Worm (Caenorhabditis elegans) whole organism, young adult: ENCODE results near the gene col-180.
A peak's percentile ranks its signal among the peaks of the same experiment; 100 is the strongest.

ENCODE experiments used
- B0261.1 ChIP-seq: sonication (generic microtip); optimal IDR thresholded peaks from 2 replicates; lab custom pipeline; 2016; ENCODE audit warnings: mild to moderate bottlenecking, missing genetic modification characterization, moderate library complexity, missing compliant biosample characterization
- C06A6.2 ChIP-seq: fragments of 200-800 bp; sonication (Bioruptor generic); conservative IDR thresholded peaks from 2 replicates; pipeline ENCODE4 v1.3.6; 2022; ENCODE audit warnings: missing genetic modification characterization, missing compliant biosample characterization
- C17E4.6 ChIP-seq: fragments of 200-800 bp; sonication (Bioruptor generic); IDR thresholded peaks from 2 replicates; pipeline ENCODE4 v1.3.6; 2022; ENCODE audit warnings: missing genetic modification reagents, missing genetic modification characterization, missing compliant biosample characterization
- F10E7.11 ChIP-seq: sonication (generic microtip); optimal IDR thresholded peaks from 2 replicates; lab custom pipeline; 2017; ENCODE audit warnings: mild to moderate bottlenecking, missing genetic modification characterization, moderate library complexity, missing compliant biosample characterization
- F37B4.10 ChIP-seq: fragments of 200-800 bp; sonication (Bioruptor generic); IDR thresholded peaks from 2 replicates; pipeline ENCODE4 v1.3.6; 2022; ENCODE audit warnings: missing genetic modification characterization, missing compliant biosample characterization
- F57C9.4 ChIP-seq: sonication (generic microtip); optimal IDR thresholded peaks from 2 replicates; lab custom pipeline; 2017; ENCODE audit warnings: mild to moderate bottlenecking, missing genetic modification characterization, missing compliant biosample characterization
- T07F8.4 ChIP-seq: sonication (generic microtip); optimal IDR thresholded peaks from 2 replicates; lab custom pipeline; 2016; ENCODE audit warnings: mild to moderate bottlenecking, missing genetic modification characterization, moderate library complexity, missing compliant biosample characterization
- T26A5.8 ChIP-seq: sonication (generic microtip); optimal IDR thresholded peaks from 2 replicates; lab custom pipeline; 2016; ENCODE audit warnings: missing genetic modification characterization, missing compliant biosample characterization
- Y56A3A.18 ChIP-seq: fragments of 200-800 bp; sonication (Bioruptor generic); IDR thresholded peaks from 2 replicates; pipeline ENCODE4 v1.3.6; 2022; ENCODE audit warnings: missing genetic modification reagents, missing genetic modification characterization, missing compliant biosample characterization
- ZK185.1 ChIP-seq: sonication (generic microtip); optimal IDR thresholded peaks from 2 replicates; lab custom pipeline; 2016; ENCODE audit warnings: mild to moderate bottlenecking, missing genetic modification characterization, missing compliant biosample characterization; ENCODE audit not compliant: poor library complexity, severe bottlenecking
- akir-1 ChIP-seq: fragments of 200-800 bp; sonication (Bioruptor generic); optimal IDR thresholded peaks from 2 replicates; lab custom pipeline; 2018; ENCODE audit warnings: mild to moderate bottlenecking, missing genetic modification characterization, moderate library complexity, missing compliant biosample characterization
- aptf-2 ChIP-seq: fragments of 200-800 bp; sonication (Bioruptor generic); conservative IDR thresholded peaks from 2 replicates; pipeline ENCODE4 v1.3.6; 2022; ENCODE audit warnings: missing genetic modification reagents, missing genetic modification characterization, missing compliant biosample characterization
- aptf-3 ChIP-seq: fragments of 200-800 bp; sonication (Bioruptor generic); IDR thresholded peaks from 2 replicates; pipeline ENCODE4 v1.3.6; 2022; ENCODE audit warnings: missing genetic modification characterization, missing compliant biosample characterization
- atf-7 ChIP-seq: sonication (generic microtip); optimal IDR thresholded peaks from 2 replicates; lab custom pipeline; 2017; ENCODE audit warnings: mild to moderate bottlenecking, missing genetic modification characterization, missing compliant biosample characterization
- athp-1 ChIP-seq: sonication (generic microtip); optimal IDR thresholded peaks from 2 replicates; lab custom pipeline; 2017; ENCODE audit warnings: mild to moderate bottlenecking, missing genetic modification characterization, missing compliant biosample characterization
- attf-5 ChIP-seq: fragments of 200-800 bp; sonication (Bioruptor generic); optimal IDR thresholded peaks from 2 replicates; lab custom pipeline; 2018; ENCODE audit warnings: mild to moderate bottlenecking, missing genetic modification characterization, missing compliant biosample characterization
- attf-6 ChIP-seq: fragments of 200-800 bp; sonication (Bioruptor generic); IDR thresholded peaks from 2 replicates; pipeline ENCODE4 v1.3.6; 2022; ENCODE audit warnings: missing genetic modification reagents, missing genetic modification characterization, missing compliant biosample characterization
- cebp-1 ChIP-seq, 2 experiments: fragments of 200-800 bp in 1 of 2; sonication (Bioruptor generic) in 1 of 2; sonication (generic microtip) in 1 of 2; IDR thresholded peaks in 1 of 2; optimal IDR thresholded peaks in 1 of 2; 2 replicates each; pipeline versions ENCODE4 v1.3.6 to Lab custom; 2017 to 2022; ENCODE audit warnings: missing compliant biosample characterization in 2 of 2, missing genetic modification characterization in 2 of 2, mild to moderate bottlenecking in 1 of 2, missing genetic modification reagents in 1 of 2, moderate library complexity in 1 of 2
- ceh-79 ChIP-seq: sonication (generic microtip); optimal IDR thresholded peaks from 2 replicates; lab custom pipeline; 2017; ENCODE audit warnings: mild to moderate bottlenecking, missing genetic modification characterization, missing compliant biosample characterization
- dox-1 ChIP-seq: fragments of 200-800 bp; sonication (Bioruptor generic); IDR thresholded peaks from 2 replicates; pipeline ENCODE4 v1.3.6; 2022; ENCODE audit warnings: missing genetic modification reagents, missing genetic modification characterization, missing compliant biosample characterization
- dpff-1 ChIP-seq: sonication (generic microtip); optimal IDR thresholded peaks from 2 replicates; lab custom pipeline; 2017; ENCODE audit warnings: mild to moderate bottlenecking, missing genetic modification characterization, missing compliant biosample characterization
- egl-18 ChIP-seq: fragments of 200-800 bp; sonication (Bioruptor generic); IDR thresholded peaks from 2 replicates; pipeline ENCODE4 v1.3.6; 2022; ENCODE audit warnings: missing genetic modification reagents, missing genetic modification characterization, missing compliant biosample characterization
- egl-44 ChIP-seq: fragments of 200-800 bp; sonication (Bioruptor generic); IDR thresholded peaks from 2 replicates; pipeline ENCODE4 v1.3.6; 2022; ENCODE audit warnings: missing genetic modification reagents, missing genetic modification characterization, missing compliant biosample characterization
- ets-4 ChIP-seq: fragments of 200-800 bp; sonication (Bioruptor generic); optimal IDR thresholded peaks from 2 replicates; lab custom pipeline; 2018; ENCODE audit warnings: mild to moderate bottlenecking, missing genetic modification characterization, missing compliant biosample characterization
- fkh-3 ChIP-seq: sonication (generic microtip); optimal IDR thresholded peaks from 2 replicates; lab custom pipeline; 2016; ENCODE audit warnings: mild to moderate bottlenecking, missing genetic modification characterization, missing compliant biosample characterization
- him-1 ChIP-seq: sonication (generic microtip); optimal IDR thresholded peaks from 2 replicates; lab custom pipeline; 2016; ENCODE audit warnings: missing genotype, missing genetic modification reagents, missing genetic modification characterization, missing compliant biosample characterization
- hlh-12 ChIP-seq: sonication (generic microtip); optimal IDR thresholded peaks from 2 replicates; lab custom pipeline; 2016; ENCODE audit warnings: missing genetic modification characterization, missing compliant biosample characterization
- hlh-26 ChIP-seq: fragments of 200-800 bp; sonication (Bioruptor generic); conservative IDR thresholded peaks from 2 replicates; pipeline ENCODE4 v1.3.6; 2022; ENCODE audit warnings: missing genetic modification reagents, missing genetic modification characterization, missing compliant biosample characterization
- hmg-1.2 ChIP-seq: fragments of 200-800 bp; sonication (Bioruptor generic); IDR thresholded peaks from 2 replicates; pipeline ENCODE4 v1.3.6; 2022; ENCODE audit warnings: missing genetic modification reagents, missing genetic modification characterization, missing compliant biosample characterization
- madf-10 ChIP-seq: sonication (generic microtip); optimal IDR thresholded peaks from 2 replicates; lab custom pipeline; 2016; ENCODE audit warnings: mild to moderate bottlenecking, missing genetic modification characterization, missing compliant biosample characterization
- madf-3 ChIP-seq: fragments of 200-800 bp; sonication (Bioruptor generic); IDR thresholded peaks from 2 replicates; pipeline ENCODE4 v1.3.6; 2022; ENCODE audit warnings: missing genetic modification reagents, missing genetic modification characterization, missing compliant biosample characterization
- madf-6 ChIP-seq: fragments of 200-800 bp; sonication (Bioruptor generic); IDR thresholded peaks from 2 replicates; pipeline ENCODE4 v1.3.6; 2022; ENCODE audit warnings: missing genetic modification reagents, missing genetic modification characterization, missing compliant biosample characterization
- mes-4 ChIP-seq: sonication (generic microtip); optimal IDR thresholded peaks from 2 replicates; lab custom pipeline; 2016; ENCODE audit warnings: missing genotype, missing genetic modification characterization, missing compliant biosample characterization
- nfya-2 ChIP-seq: fragments of 200-800 bp; sonication (Bioruptor generic); IDR thresholded peaks from 2 replicates; pipeline ENCODE4 v1.3.6; 2022; ENCODE audit warnings: missing genetic modification reagents, missing genetic modification characterization, missing compliant biosample characterization
- nhr-179 ChIP-seq: sonication (generic microtip); optimal IDR thresholded peaks from 2 replicates; lab custom pipeline; 2016; ENCODE audit warnings: mild to moderate bottlenecking, missing genetic modification characterization, missing compliant biosample characterization
- nhr-27 ChIP-seq: fragments of 200-800 bp; sonication (Bioruptor generic); optimal IDR thresholded peaks from 2 replicates; lab custom pipeline; 2018; ENCODE audit warnings: mild to moderate bottlenecking, missing genetic modification characterization, moderate library complexity, missing compliant biosample characterization
- nhr-80 ChIP-seq: sonication (generic microtip); optimal IDR thresholded peaks from 2 replicates; lab custom pipeline; 2016; ENCODE audit warnings: missing genetic modification characterization, missing compliant biosample characterization
- pha-4 ChIP-seq: fragments of 150-350 bp; sonication (generic microtip); optimal IDR thresholded peaks from 2 replicates; lab custom pipeline; 2014; ENCODE audit warnings: missing biosample characterization, missing genetic modification reagents, missing genetic modification characterization
- repo-1 ChIP-seq: sonication (generic microtip); optimal IDR thresholded peaks from 2 replicates; lab custom pipeline; 2017; ENCODE audit warnings: mild to moderate bottlenecking, missing genetic modification characterization, missing compliant biosample characterization
- snpc-1.1 ChIP-seq: sonication (generic microtip); optimal IDR thresholded peaks from 2 replicates; lab custom pipeline; 2017; ENCODE audit warnings: missing genetic modification characterization, mild to moderate bottlenecking, missing compliant biosample characterization, antibody characterized with exemption, moderate library complexity, missing genotype, missing genetic modification reagents; ENCODE audit not compliant: insufficient read depth
- snpc-4 ChIP-seq, 5 experiments: fragments of 150-350 bp in 1 of 5; sonication (generic microtip) in 4 of 5; optimal IDR thresholded peaks; 2 replicates each; lab custom pipeline; 2014 to 2018; ENCODE audit warnings: missing genetic modification characterization in 5 of 5, missing biosample characterization in 3 of 5, antibody characterized with exemption in 2 of 5, mild to moderate bottlenecking in 2 of 5, missing compliant biosample characterization in 2 of 5, missing genotype in 2 of 5, moderate library complexity in 2 of 5, missing genetic modification reagents in 1 of 5
- tbp1 ChIP-seq: fragments of 200-800 bp; sonication (Bioruptor generic); optimal IDR thresholded peaks from 2 replicates; lab custom pipeline; 2018; ENCODE audit warnings: mild to moderate bottlenecking, missing genetic modification characterization, missing compliant biosample characterization
- unc-62 ChIP-seq: fragments of 150-350 bp; optimal IDR thresholded peaks from 2 replicates; lab custom pipeline; 2014; ENCODE audit warnings: missing biosample characterization, missing genetic modification reagents, missing genetic modification characterization
- zfh-2 ChIP-seq: fragments of 200-800 bp; sonication (Bioruptor generic); conservative IDR thresholded peaks from 2 replicates; pipeline ENCODE4 v1.3.6; 2022; ENCODE audit warnings: missing genetic modification reagents, missing genetic modification characterization, missing compliant biosample characterization

The col-180 gene

DNA sequence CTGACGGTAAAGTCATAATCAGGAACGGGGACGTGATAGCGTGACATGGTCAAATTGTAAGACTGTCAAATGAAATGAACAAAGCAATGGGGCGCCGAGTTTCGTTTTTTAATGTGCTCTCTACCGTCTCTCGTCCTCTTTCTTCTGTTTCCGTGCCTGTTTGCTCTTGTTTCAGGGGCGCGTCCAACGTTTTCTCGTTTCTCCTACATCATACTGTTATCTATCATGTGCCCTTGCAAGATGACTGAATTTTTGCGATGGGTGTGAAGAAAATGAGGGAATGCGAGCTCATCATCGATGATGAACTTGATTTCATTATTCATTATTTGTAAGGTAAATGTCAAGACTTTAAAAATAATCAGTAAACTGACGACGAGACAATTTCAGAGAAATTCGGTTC is 31.2 kb downstream of the col-180 start, which contains the start of gene T04F8.7 (continued):
- TF ChIP-seq F37B4.10 (GFP tag; lab: Robert Waterston, UW) = no peak
- no peak for TF ChIP-seq Y56A3A.18 (GFP tag; lab: Robert Waterston, UW)
- no peak for TF ChIP-seq attf-5 (GFP tag; lab: Kevin White, UChicago)
- peak; percentile 49 for TF ChIP-seq ets-4
- TF ChIP-seq aptf-3 (GFP tag; lab: Robert Waterston, UW) = no peak
- TF ChIP-seq akir-1 (GFP tag; lab: Kevin White, UChicago) = no peak
- no peak for TF ChIP-seq madf-6
- TF ChIP-seq F57C9.4 (tag; lab: Kevin White, UChicago) = no peak
- no peak for TF ChIP-seq dpff-1 (tag; lab: Kevin White, UChicago)
- TF ChIP-seq nfya-2 = no peak
- TF ChIP-seq unc-62 = peak; percentile 28
- TF ChIP-seq cebp-1 (GFP tag; IDR thresholded peaks at IDR 0.05; lab: Robert Waterston, UW) = no peak
- TF ChIP-seq cebp-1 (tag; optimal IDR thresholded peaks at IDR 0.05; lab: Kevin White, UChicago) = no peak
- no peak for TF ChIP-seq zfh-2
- no peak for TF ChIP-seq egl-44
- TF ChIP-seq hlh-26 (GFP tag; lab: Robert Waterston, UW) = no peak
- no peak for TF ChIP-seq snpc-4 (GFP tag; optimal IDR thresholded peaks at IDR 0.05; lab: Kevin White, UChicago)
- no peak for TF ChIP-seq snpc-4 (tag; optimal IDR thresholded peaks at IDR 0.05; lab: Kevin White, UChicago)
- TF ChIP-seq, all 124 proteins: peak for 7

- no peak for TF ChIP-seq B0261.1
- TF ChIP-seq F57C9.4 (tag; lab: Kevin White, UChicago) = no peak
- no peak for TF ChIP-seq dpff-1 (tag; lab: Kevin White, UChicago)
- TF ChIP-seq F37B4.10 (GFP tag; lab: Robert Waterston, UW) = no peak
- TF ChIP-seq mes-4 (tag; lab: Kevin White, UChicago) = no peak
- no peak for TF ChIP-seq fkh-3 (tag; lab: Kevin White, UChicago)
- peak; percentile 89 for TF ChIP-seq nhr-80 (tag; lab: Kevin White, UChicago)
- no peak for TF ChIP-seq hmg-1.2 (GFP tag; lab: Robert Waterston, UW)
- no peak for TF ChIP-seq repo-1 (tag; lab: Kevin White, UChicago)
- no peak for TF ChIP-seq hlh-26 (GFP tag; lab: Robert Waterston, UW)
- TF ChIP-seq him-1 (tag; lab: Kevin White, UChicago) = no peak
- TF ChIP-seq snpc-1.1 = no peak
- no peak for TF ChIP-seq dox-1 (GFP tag; lab: Robert Waterston, UW)
- no peak for TF ChIP-seq C17E4.6
- no peak for TF ChIP-seq aptf-3 (GFP tag; lab: Robert Waterston, UW)
- TF ChIP-seq ets-4 = peak; percentile 4
- no peak for TF ChIP-seq madf-10 (tag; lab: Kevin White, UChicago)
- TF ChIP-seq hlh-12 = no peak
- TF ChIP-seq aptf-2 (GFP tag; lab: Robert Waterston, UW) = no peak
- TF ChIP-seq attf-5 (GFP tag; lab: Kevin White, UChicago) = no peak
- TF ChIP-seq ceh-79 = no peak
- TF ChIP-seq C06A6.2 = no peak
- TF ChIP-seq pha-4 = peak; percentile 59
- no peak for TF ChIP-seq F10E7.11 (tag; lab: Kevin White, UChicago)
- no peak for TF ChIP-seq athp-1 (tag; lab: Kevin White, UChicago)
- no peak for TF ChIP-seq T07F8.4 (tag; lab: Kevin White, UChicago)
- TF ChIP-seq nhr-27 (tag; lab: Kevin White, UChicago) = no peak
- TF ChIP-seq nhr-179 (tag; lab: Kevin White, UChicago) = no peak
- TF ChIP-seq atf-7 (tag; lab: Kevin White, UChicago) = peak; percentile 45
- peak; percentile 24 for TF ChIP-seq ZK185.1 (tag; lab: Kevin White, UChicago)
- TF ChIP-seq attf-6 (GFP tag; lab: Robert Waterston, UW) = no peak
- no peak for TF ChIP-seq egl-18 (GFP tag; lab: Robert Waterston, UW)
- TF ChIP-seq T26A5.8 = no peak
- no peak for TF ChIP-seq tbp1
- TF ChIP-seq unc-62 = peak; percentile 19
- no peak for TF ChIP-seq madf-3
- TF ChIP-seq cebp-1 (GFP tag; IDR thresholded peaks at IDR 0.05; lab: Robert Waterston, UW) = peak; percentile 25; the same call in 1 of the 2 replicates
- peak; percentile 64 for TF ChIP-seq cebp-1 (tag; optimal IDR thresholded peaks at IDR 0.05; lab: Kevin White, UChicago)
Measured at ce11 chrX:11679211-11679977, 32.7 kb downstream of the col-180 start.
